Fruit fly (Drosophila melanogaster) whole organism, pupa: Measurements from ENCODE around the gene Cp16.

Source experiments
- CG10348 ChIP-seq: fragments of 200-800 bp; sonication (Bioruptor generic); IDR thresholded peaks from 2 replicates; pipeline ENCODE4 v1.3.6; 2022; ENCODE audit warnings: missing biosample characterization, missing genetic modification characterization
- CG12605 ChIP-seq: fragments of 200-800 bp; sonication (Bioruptor generic); IDR thresholded peaks from 2 replicates; pipeline ENCODE4 v1.3.6; 2022; ENCODE audit warnings: missing biosample characterization, missing genetic modification characterization
- CG13204 ChIP-seq: fragments of 200-800 bp; sonication (Bioruptor generic); optimal IDR thresholded peaks from 2 replicates; lab custom pipeline; 2018; ENCODE audit warnings: missing biosample characterization, mild to moderate bottlenecking, missing genetic modification characterization, moderate library complexity
- CG14655 ChIP-seq: fragments of 200-800 bp; sonication (Bioruptor generic); optimal IDR thresholded peaks from 3 replicates; lab custom pipeline; 2017; ENCODE audit warnings: mild to moderate bottlenecking, missing biosample characterization, missing genetic modification reagents, missing genetic modification characterization
- CG15710 ChIP-seq: fragments of 200-800 bp; sonication (Bioruptor generic); optimal IDR thresholded peaks from 2 replicates; lab custom pipeline; 2018; ENCODE audit warnings: missing biosample characterization, mild to moderate bottlenecking, missing genetic modification characterization, moderate library complexity
- CG17806 ChIP-seq: fragments of 200-800 bp; sonication (Bioruptor generic); optimal IDR thresholded peaks from 2 replicates; lab custom pipeline; 2018; ENCODE audit warnings: missing biosample characterization, mild to moderate bottlenecking, missing genetic modification characterization, moderate library complexity
- CG32121 ChIP-seq: fragments of 200-800 bp; sonication (Bioruptor generic); IDR thresholded peaks from 2 replicates; pipeline ENCODE4 v1.3.6; 2022; ENCODE audit warnings: missing biosample characterization, missing genetic modification characterization
- CG34367 ChIP-seq: fragments of 200-800 bp; sonication (Bioruptor generic); optimal IDR thresholded peaks from 2 replicates; lab custom pipeline; 2018; ENCODE audit warnings: missing biosample characterization, mild to moderate bottlenecking, missing genetic modification characterization
- CG4496 ChIP-seq: fragments of 200-800 bp; sonication (Bioruptor generic); IDR thresholded peaks from 3 replicates; pipeline ENCODE4 v1.3.6; 2022; ENCODE audit warnings: missing biosample characterization, missing genetic modification characterization
- CG8159 ChIP-seq: fragments of 200-800 bp; sonication (Bioruptor generic); optimal IDR thresholded peaks from 3 replicates; lab custom pipeline; 2018; ENCODE audit warnings: missing biosample characterization, mild to moderate bottlenecking, missing genetic modification characterization, moderate library complexity
- CG8301 ChIP-seq: fragments of 200-800 bp; sonication (Bioruptor generic); optimal IDR thresholded peaks from 2 replicates; lab custom pipeline; 2018; ENCODE audit warnings: missing biosample characterization, mild to moderate bottlenecking, missing genetic modification characterization
- CG9948 ChIP-seq: fragments of 200-800 bp; sonication (Bioruptor generic); optimal IDR thresholded peaks from 2 replicates; lab custom pipeline; 2018; ENCODE audit warnings: missing biosample characterization, mild to moderate bottlenecking, missing genetic modification characterization, moderate library complexity
- D1 ChIP-seq: fragments of 200-800 bp; sonication (Bioruptor generic); optimal IDR thresholded peaks from 2 replicates; lab custom pipeline; 2018; ENCODE audit warnings: missing biosample characterization, mild to moderate bottlenecking, missing genetic modification characterization, moderate library complexity
- EcR ChIP-seq: fragments of 200-800 bp; sonication (Bioruptor generic); optimal IDR thresholded peaks from 3 replicates; lab custom pipeline; 2019; ENCODE audit warnings: missing biosample characterization, missing genetic modification characterization, mild to moderate bottlenecking, moderate library complexity, missing genetic modification reagents
- Ets98B ChIP-seq: fragments of 200-800 bp; sonication (Bioruptor generic); IDR thresholded peaks from 2 replicates; pipeline ENCODE4 v1.3.6; 2022; ENCODE audit warnings: missing biosample characterization, missing genetic modification characterization
- Pif1A ChIP-seq: fragments of 200-800 bp; sonication (Bioruptor generic); optimal IDR thresholded peaks from 3 replicates; lab custom pipeline; 2016; ENCODE audit warnings: missing biosample characterization, missing genetic modification characterization
- Pif1B ChIP-seq: fragments of 200-800 bp; sonication (Bioruptor generic); optimal IDR thresholded peaks from 3 replicates; lab custom pipeline; 2016; ENCODE audit warnings: missing biosample characterization, missing genetic modification characterization
- Snoo ChIP-seq: fragments of 200-800 bp; sonication (Bioruptor generic); optimal IDR thresholded peaks from 3 replicates; lab custom pipeline; 2017; ENCODE audit warnings: missing biosample characterization, mild to moderate bottlenecking, missing genetic modification characterization, inconsistent platforms
- fd96Ca ChIP-seq: fragments of 200-800 bp; sonication (Bioruptor generic); IDR thresholded peaks from 3 replicates; pipeline ENCODE4 v1.3.6; 2022; ENCODE audit warnings: missing biosample characterization, missing genetic modification characterization
- gl ChIP-seq: fragments of 200-800 bp; sonication (Bioruptor generic); optimal IDR thresholded peaks from 2 replicates; lab custom pipeline; 2018; ENCODE audit warnings: missing biosample characterization, mild to moderate bottlenecking, missing genetic modification characterization
- rn ChIP-seq: fragments of 200-800 bp; sonication (Bioruptor generic); IDR thresholded peaks from 2 replicates; pipeline ENCODE4 v1.3.6; 2022; ENCODE audit warnings: missing biosample characterization, missing genetic modification characterization

The Cp16 gene

DNA sequence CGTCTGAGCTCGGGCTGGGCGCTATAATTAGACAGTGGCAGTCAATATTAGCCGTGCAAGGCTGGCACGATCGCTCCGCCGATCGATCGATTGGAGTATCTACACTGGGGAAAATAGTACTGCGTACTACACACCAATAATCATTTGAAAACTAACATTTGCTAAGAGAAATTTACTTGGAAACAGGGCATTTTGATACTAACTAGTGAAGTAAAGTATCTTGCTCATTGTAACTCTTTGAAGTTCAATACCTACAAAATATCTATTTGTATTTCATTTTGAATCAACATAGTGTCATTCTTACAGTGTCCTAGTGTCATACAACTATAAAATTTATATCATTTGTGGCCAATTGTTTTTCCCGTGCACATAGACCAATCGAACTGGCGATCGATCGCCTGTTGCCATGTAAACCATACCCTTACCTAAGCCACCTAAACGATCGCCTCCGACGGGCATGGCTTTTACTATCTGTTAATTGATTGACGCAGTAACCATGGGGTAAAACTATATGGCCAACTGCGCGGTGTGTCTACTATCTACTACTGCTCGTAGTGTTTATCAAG, 31.0 kb upstream of the Cp16 start:
- no peak for TF ChIP-seq CG13204 (GFP tag; lab: Kevin White, UChicago)
- TF ChIP-seq Ets98B (GFP tag; lab: Robert Waterston, UW), result peak; percentile 62; the same call in 1 of the 2 replicates
- TF ChIP-seq CG15710 (tag; lab: Kevin White, UChicago), result peak; percentile 71
- no peak for TF ChIP-seq EcR (GFP tag; lab: Kevin White, UChicago)
- TF ChIP-seq CG8301 (tag; lab: Kevin White, UChicago), result peak; percentile 60
- peak; percentile 35 for TF ChIP-seq Pif1B (GFP tag; lab: Kevin White, UChicago)
- peak; percentile 34; the same call in 1 of the 3 replicates for TF ChIP-seq fd96Ca (GFP tag; lab: Robert Waterston, UW)
- TF ChIP-seq CG9948 (tag; lab: Kevin White, UChicago), result peak; percentile 76
- TF ChIP-seq D1, result peak; percentile 49
- no peak for TF ChIP-seq CG12605 (GFP tag; lab: Robert Waterston, UW)
- peak; percentile 22; the same call in 1 of the 2 replicates for TF ChIP-seq rn (GFP tag; lab: Robert Waterston, UW)
- TF ChIP-seq Snoo (tag; lab: Kevin White, UChicago), result peak; percentile 18
- peak; percentile 64; the same call in 1 of the 2 replicates for TF ChIP-seq CG32121 (GFP tag; lab: Robert Waterston, UW)
- peak; percentile 77 for TF ChIP-seq CG34367 (tag; lab: Kevin White, UChicago)
- TF ChIP-seq CG8159 (tag; lab: Kevin White, UChicago), result peak; percentile 76
- TF ChIP-seq CG14655 (GFP tag; lab: Kevin White, UChicago), result peak; percentile 68
- peak; percentile 59 for TF ChIP-seq CG4496 (GFP tag; lab: Robert Waterston, UW)
- TF ChIP-seq gl, result peak; percentile 20
- TF ChIP-seq Pif1A (GFP tag; lab: Kevin White, UChicago), result peak; percentile 44
- TF ChIP-seq CG17806, result peak; percentile 67
- TF ChIP-seq CG10348 (GFP tag; lab: Robert Waterston, UW), result no peak

DNA sequence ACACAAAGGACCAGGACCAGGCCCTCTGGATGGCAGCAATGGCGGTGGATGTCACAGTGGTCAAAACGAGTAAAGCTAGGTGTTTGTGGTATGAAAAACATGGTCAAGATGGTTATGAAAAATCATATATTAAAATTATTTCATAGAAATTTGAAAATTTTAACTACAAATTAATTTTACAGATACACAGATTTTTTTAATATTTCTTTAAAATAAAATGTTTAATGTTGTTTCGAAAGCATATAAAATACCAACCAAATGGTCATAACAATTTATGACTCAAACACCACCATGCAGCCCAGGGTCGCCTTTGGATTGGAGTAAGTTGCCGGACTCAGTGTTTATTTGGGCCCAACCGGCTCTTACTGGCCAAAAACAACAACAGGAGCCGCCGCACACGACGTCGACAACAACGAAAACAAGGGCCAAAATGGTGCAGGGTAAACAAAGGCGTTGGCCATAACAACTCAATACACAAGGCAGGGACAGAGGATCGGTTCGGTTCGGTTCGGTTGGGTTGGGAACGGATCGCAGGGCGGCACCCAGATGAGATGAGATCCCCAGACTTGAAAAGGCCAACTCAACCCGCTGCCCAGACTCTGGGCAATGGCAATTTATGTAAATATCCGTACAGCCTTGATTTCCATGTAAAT, 29.9 kb upstream of the Cp16 start:
- TF ChIP-seq fd96Ca (GFP tag; lab: Robert Waterston, UW), result no peak
- no peak for TF ChIP-seq CG4496 (GFP tag; lab: Robert Waterston, UW)
- TF ChIP-seq Pif1A (GFP tag; lab: Kevin White, UChicago), result peak; percentile 64
- TF ChIP-seq CG34367 (tag; lab: Kevin White, UChicago), result peak; percentile 58
- no peak for TF ChIP-seq CG32121 (GFP tag; lab: Robert Waterston, UW)
- TF ChIP-seq CG9948 (tag; lab: Kevin White, UChicago), result peak; percentile 79
- TF ChIP-seq CG8301 (tag; lab: Kevin White, UChicago), result no peak
- TF ChIP-seq Ets98B (GFP tag; lab: Robert Waterston, UW), result no peak
- TF ChIP-seq D1, result peak; percentile 80
- TF ChIP-seq rn (GFP tag; lab: Robert Waterston, UW), result no peak
- TF ChIP-seq CG8159 (tag; lab: Kevin White, UChicago), result peak; percentile 91
- peak; percentile 12 for TF ChIP-seq CG14655 (GFP tag; lab: Kevin White, UChicago)
- peak; percentile 18 for TF ChIP-seq gl
- peak; percentile 56 for TF ChIP-seq Pif1B (GFP tag; lab: Kevin White, UChicago)
- peak; percentile 74 for TF ChIP-seq CG17806
- peak; percentile 22 for TF ChIP-seq EcR (GFP tag; lab: Kevin White, UChicago)
- peak; percentile 88 for TF ChIP-seq CG15710 (tag; lab: Kevin White, UChicago)
- peak; percentile 72 for TF ChIP-seq Snoo (tag; lab: Kevin White, UChicago)
- TF ChIP-seq CG12605 (GFP tag; lab: Robert Waterston, UW), result no peak
- no peak for TF ChIP-seq CG10348 (GFP tag; lab: Robert Waterston, UW)
- peak; percentile 16 for TF ChIP-seq CG13204 (GFP tag; lab: Kevin White, UChicago)

DNA sequence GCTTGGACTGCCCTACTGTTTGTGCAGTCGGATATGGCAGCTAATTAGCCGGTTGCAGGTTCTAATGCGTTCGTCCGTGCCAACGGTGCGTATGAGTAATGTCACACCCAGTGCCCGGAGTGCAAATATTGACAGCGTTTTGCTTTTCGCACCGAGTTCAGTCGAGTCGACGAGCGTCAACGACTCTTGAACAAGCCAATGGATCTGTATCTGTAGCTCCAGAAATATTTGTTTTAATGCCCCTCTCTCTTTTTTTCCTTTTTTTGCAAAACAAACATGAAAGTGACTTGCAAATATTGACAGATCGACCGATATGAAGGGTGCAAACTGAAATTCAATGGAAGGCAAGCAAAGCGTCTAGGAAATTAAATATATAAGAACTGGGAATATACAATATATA, 29.3 kb upstream of the Cp16 start:
- peak; percentile 75 for TF ChIP-seq gl
- peak; percentile 57; the same call in 1 of the 2 replicates for TF ChIP-seq CG32121 (GFP tag; lab: Robert Waterston, UW)
- TF ChIP-seq Ets98B (GFP tag; lab: Robert Waterston, UW), result peak; percentile 36; the same call in 1 of the 2 replicates
- TF ChIP-seq CG13204 (GFP tag; lab: Kevin White, UChicago), result peak; percentile 3
- TF ChIP-seq CG15710 (tag; lab: Kevin White, UChicago), result peak; percentile 44
- peak; percentile 66 for TF ChIP-seq Snoo (tag; lab: Kevin White, UChicago)
- TF ChIP-seq fd96Ca (GFP tag; lab: Robert Waterston, UW), result no peak
- TF ChIP-seq Pif1A (GFP tag; lab: Kevin White, UChicago), result peak; percentile 69
- TF ChIP-seq CG34367 (tag; lab: Kevin White, UChicago), result peak; percentile 68
- TF ChIP-seq CG12605 (GFP tag; lab: Robert Waterston, UW), result peak; percentile 31; the same call in 1 of the 2 replicates
- no peak for TF ChIP-seq CG10348 (GFP tag; lab: Robert Waterston, UW)
- TF ChIP-seq EcR (GFP tag; lab: Kevin White, UChicago), result peak; percentile 42
- peak; percentile 30 for TF ChIP-seq CG9948 (tag; lab: Kevin White, UChicago)
- TF ChIP-seq D1, result peak; percentile 4
- peak; percentile 61 for TF ChIP-seq CG14655 (GFP tag; lab: Kevin White, UChicago)
- TF ChIP-seq CG8301 (tag; lab: Kevin White, UChicago), result peak; percentile 19
- TF ChIP-seq CG17806, result peak; percentile 47
- TF ChIP-seq CG8159 (tag; lab: Kevin White, UChicago), result peak; percentile 66
- peak; percentile 81 for TF ChIP-seq Pif1B (GFP tag; lab: Kevin White, UChicago)
- peak; percentile 56; the same call in 2 of the 3 replicates for TF ChIP-seq CG4496 (GFP tag; lab: Robert Waterston, UW)
- TF ChIP-seq rn (GFP tag; lab: Robert Waterston, UW), result no peak

DNA sequence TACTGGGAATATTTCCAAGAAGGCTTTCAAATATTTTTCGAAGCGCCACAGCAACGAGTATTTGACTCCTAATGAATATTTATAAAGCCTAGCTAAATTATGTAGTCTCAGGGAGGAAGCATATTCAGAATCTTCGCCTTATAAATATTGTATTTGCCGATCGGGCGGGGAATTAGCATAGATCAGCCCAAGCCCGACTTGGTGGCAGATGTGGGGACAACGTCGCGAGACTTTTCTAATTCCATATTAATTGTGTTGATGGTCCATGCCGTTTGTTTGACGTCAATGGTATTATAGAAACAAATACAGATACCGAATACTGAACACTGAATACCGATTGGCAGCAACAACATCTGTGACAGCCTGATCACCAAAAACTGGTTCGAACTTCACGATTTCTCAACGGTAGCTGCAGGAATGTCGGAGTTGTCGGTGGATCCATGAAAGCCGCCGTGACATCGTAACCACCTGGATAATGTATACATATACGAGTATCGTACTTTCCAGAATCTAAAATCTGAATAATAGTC, 28.0 kb upstream of the Cp16 start:
- TF ChIP-seq fd96Ca (GFP tag; lab: Robert Waterston, UW) (no peak), CG15710 (tag; lab: Kevin White, UChicago) (no peak)
- TF ChIP-seq, all 21 proteins: peak for 0
